Worm (Caenorhabditis elegans) whole organism, young adult: Measurements from ENCODE around the gene Y50D4A.10.

Experiments used
- D2030.7 ChIP-seq: fragments of 200-800 bp; sonication (Bioruptor generic); IDR thresholded peaks from 2 replicates; pipeline ENCODE4 v1.3.6; 2022; ENCODE audit warnings: missing genetic modification reagents, missing genetic modification characterization, missing compliant biosample characterization
- F22D6.2 ChIP-seq: sonication (generic microtip); optimal IDR thresholded peaks from 2 replicates; lab custom pipeline; 2016; ENCODE audit warnings: mild to moderate bottlenecking, missing genetic modification characterization, missing compliant biosample characterization
- F23B12.7 ChIP-seq: sonication (generic microtip); optimal IDR thresholded peaks from 2 replicates; lab custom pipeline; 2017; ENCODE audit warnings: missing genetic modification characterization, mild to moderate bottlenecking, missing compliant biosample characterization, antibody characterized with exemption, moderate library complexity; ENCODE audit not compliant: insufficient read depth
- F55B11.4 ChIP-seq: sonication (generic microtip); optimal IDR thresholded peaks from 2 replicates; lab custom pipeline; 2016; ENCODE audit warnings: missing compliant biosample characterization, missing genetic modification characterization, borderline replicate concordance; ENCODE audit not compliant: insufficient read depth
- K12H6.12 ChIP-seq: fragments of 200-800 bp; sonication (Bioruptor generic); optimal IDR thresholded peaks from 2 replicates; lab custom pipeline; 2018; ENCODE audit warnings: mild to moderate bottlenecking, missing genetic modification characterization, missing compliant biosample characterization
- T07F8.4 ChIP-seq: sonication (generic microtip); optimal IDR thresholded peaks from 2 replicates; lab custom pipeline; 2016; ENCODE audit warnings: mild to moderate bottlenecking, missing genetic modification characterization, moderate library complexity, missing compliant biosample characterization
- Y53G8AR.9 ChIP-seq: fragments of 200-800 bp; sonication (Bioruptor generic); conservative IDR thresholded peaks from 2 replicates; pipeline ENCODE4 v1.3.6; 2022; ENCODE audit warnings: missing genetic modification reagents, missing genetic modification characterization, missing compliant biosample characterization
- Y56A3A.18 ChIP-seq: fragments of 200-800 bp; sonication (Bioruptor generic); IDR thresholded peaks from 2 replicates; pipeline ENCODE4 v1.3.6; 2022; ENCODE audit warnings: missing genetic modification reagents, missing genetic modification characterization, missing compliant biosample characterization
- Y67H2A.10 ChIP-seq: fragments of 200-800 bp; sonication (Bioruptor generic); conservative IDR thresholded peaks from 2 replicates; pipeline ENCODE4 v1.3.6; 2022; ENCODE audit warnings: missing genetic modification reagents, missing genetic modification characterization, missing compliant biosample characterization
- ama-1 ChIP-seq, 3 experiments: fragments of 150-350 bp in 1 of 3; sonication (generic microtip) in 2 of 3; optimal IDR thresholded peaks; 2 replicates each; lab custom pipeline; 2014 to 2018; ENCODE audit warnings: missing biosample characterization in 2 of 3, missing genetic modification characterization in 2 of 3, missing genetic modification reagents in 2 of 3
- attf-5 ChIP-seq: fragments of 200-800 bp; sonication (Bioruptor generic); optimal IDR thresholded peaks from 2 replicates; lab custom pipeline; 2018; ENCODE audit warnings: mild to moderate bottlenecking, missing genetic modification characterization, missing compliant biosample characterization
- bed-1 ChIP-seq: fragments of 200-800 bp; sonication (Bioruptor generic); IDR thresholded peaks from 2 replicates; pipeline ENCODE4 v1.3.6; 2022; ENCODE audit warnings: missing genetic modification reagents, missing genetic modification characterization, missing compliant biosample characterization
- bed-2 ChIP-seq: fragments of 200-800 bp; sonication (Bioruptor generic); IDR thresholded peaks from 2 replicates; pipeline ENCODE4 v1.3.6; 2022; ENCODE audit warnings: missing genetic modification reagents, missing genetic modification characterization, missing compliant biosample characterization
- cebp-1 ChIP-seq, 2 experiments: fragments of 200-800 bp in 1 of 2; sonication (Bioruptor generic) in 1 of 2; sonication (generic microtip) in 1 of 2; IDR thresholded peaks in 1 of 2; optimal IDR thresholded peaks in 1 of 2; 2 replicates each; pipeline versions ENCODE4 v1.3.6 to Lab custom; 2017 to 2022; ENCODE audit warnings: missing compliant biosample characterization in 2 of 2, missing genetic modification characterization in 2 of 2, mild to moderate bottlenecking in 1 of 2, missing genetic modification reagents in 1 of 2, moderate library complexity in 1 of 2
- cebp-2 ChIP-seq: fragments of 200-800 bp; sonication (Bioruptor generic); IDR thresholded peaks from 2 replicates; pipeline ENCODE4 v1.3.6; 2022; ENCODE audit warnings: missing genetic modification characterization, missing compliant biosample characterization
- ceh-40 ChIP-seq: fragments of 200-800 bp; sonication (Bioruptor generic); IDR thresholded peaks from 2 replicates; pipeline ENCODE4 v1.3.6; 2022; ENCODE audit warnings: missing genetic modification characterization, missing compliant biosample characterization
- ceh-91 ChIP-seq: fragments of 200-800 bp; sonication (Bioruptor generic); IDR thresholded peaks from 2 replicates; pipeline ENCODE4 v1.3.6; 2022; ENCODE audit warnings: missing genetic modification reagents, missing genetic modification characterization, missing compliant biosample characterization
- die-1 ChIP-seq: sonication (generic microtip); optimal IDR thresholded peaks from 2 replicates; lab custom pipeline; 2016; ENCODE audit warnings: missing genotype, mild to moderate bottlenecking, missing genetic modification characterization, missing compliant biosample characterization
- dox-1 ChIP-seq: fragments of 200-800 bp; sonication (Bioruptor generic); IDR thresholded peaks from 2 replicates; pipeline ENCODE4 v1.3.6; 2022; ENCODE audit warnings: missing genetic modification reagents, missing genetic modification characterization, missing compliant biosample characterization
- dpff-1 ChIP-seq: sonication (generic microtip); optimal IDR thresholded peaks from 2 replicates; lab custom pipeline; 2017; ENCODE audit warnings: mild to moderate bottlenecking, missing genetic modification characterization, missing compliant biosample characterization
- dpl-1 ChIP-seq: fragments of 150-350 bp; optimal IDR thresholded peaks from 2 replicates; lab custom pipeline; 2014; ENCODE audit warnings: missing biosample characterization, missing genetic modification reagents, missing genetic modification characterization
- hlh-26 ChIP-seq: fragments of 200-800 bp; sonication (Bioruptor generic); conservative IDR thresholded peaks from 2 replicates; pipeline ENCODE4 v1.3.6; 2022; ENCODE audit warnings: missing genetic modification reagents, missing genetic modification characterization, missing compliant biosample characterization
- hmg-1.2 ChIP-seq: fragments of 200-800 bp; sonication (Bioruptor generic); IDR thresholded peaks from 2 replicates; pipeline ENCODE4 v1.3.6; 2022; ENCODE audit warnings: missing genetic modification reagents, missing genetic modification characterization, missing compliant biosample characterization
- lag-1 ChIP-seq: fragments of 200-800 bp; sonication (Bioruptor generic); IDR thresholded peaks from 2 replicates; pipeline ENCODE4 v1.3.6; 2022; ENCODE audit warnings: missing genetic modification reagents, missing genetic modification characterization, missing compliant biosample characterization
- let-607 ChIP-seq, 2 experiments: fragments of 200-800 bp in 1 of 2; sonication (Bioruptor generic) in 1 of 2; sonication (generic microtip) in 1 of 2; optimal IDR thresholded peaks; 2 replicates each; lab custom pipeline; 2016 to 2018; ENCODE audit warnings: mild to moderate bottlenecking in 2 of 2, missing compliant biosample characterization in 2 of 2, missing genetic modification characterization in 2 of 2, moderate library complexity in 2 of 2, missing genotype in 1 of 2
- lin-26 ChIP-seq: fragments of 200-800 bp; sonication (Bioruptor generic); IDR thresholded peaks from 2 replicates; pipeline ENCODE4 v1.3.6; 2022; ENCODE audit warnings: missing genetic modification reagents, missing genetic modification characterization, missing compliant biosample characterization
- lin-35 ChIP-seq, 3 experiments: fragments of 150-350 bp in 2 of 3; sonication (generic microtip) in 1 of 3; optimal IDR thresholded peaks; 2 replicates each; lab custom pipeline; 2014 to 2018; ENCODE audit warnings: missing biosample characterization in 3 of 3, missing genetic modification characterization in 3 of 3, missing genetic modification reagents in 3 of 3
- lin-54 ChIP-seq: fragments of 200-800 bp; sonication (Bioruptor generic); optimal IDR thresholded peaks from 2 replicates; lab custom pipeline; 2018; ENCODE audit warnings: mild to moderate bottlenecking, missing genetic modification characterization, missing compliant biosample characterization
- lsl-1 ChIP-seq: fragments of 200-800 bp; sonication (Bioruptor generic); optimal IDR thresholded peaks from 2 replicates; lab custom pipeline; 2018; ENCODE audit warnings: mild to moderate bottlenecking, missing genetic modification characterization, moderate library complexity, missing compliant biosample characterization
- madf-10 ChIP-seq: sonication (generic microtip); optimal IDR thresholded peaks from 2 replicates; lab custom pipeline; 2016; ENCODE audit warnings: mild to moderate bottlenecking, missing genetic modification characterization, missing compliant biosample characterization
- madf-3 ChIP-seq: fragments of 200-800 bp; sonication (Bioruptor generic); IDR thresholded peaks from 2 replicates; pipeline ENCODE4 v1.3.6; 2022; ENCODE audit warnings: missing genetic modification reagents, missing genetic modification characterization, missing compliant biosample characterization
- madf-6 ChIP-seq: fragments of 200-800 bp; sonication (Bioruptor generic); IDR thresholded peaks from 2 replicates; pipeline ENCODE4 v1.3.6; 2022; ENCODE audit warnings: missing genetic modification reagents, missing genetic modification characterization, missing compliant biosample characterization
- mcd-1 ChIP-seq: fragments of 200-800 bp; sonication (Bioruptor generic); IDR thresholded peaks from 2 replicates; pipeline ENCODE4 v1.3.6; 2022; ENCODE audit warnings: missing genetic modification reagents, missing genetic modification characterization, missing compliant biosample characterization
- nhr-90 ChIP-seq: sonication (generic microtip); optimal IDR thresholded peaks from 2 replicates; lab custom pipeline; 2016; ENCODE audit warnings: missing genotype, mild to moderate bottlenecking, missing genetic modification characterization, missing compliant biosample characterization
- pbrm-1 ChIP-seq: fragments of 200-800 bp; sonication (Bioruptor generic); IDR thresholded peaks from 2 replicates; pipeline ENCODE4 v1.3.6; 2022; ENCODE audit warnings: missing genetic modification reagents, missing genetic modification characterization, missing compliant biosample characterization
- snpc-3.4 ChIP-seq: sonication (generic microtip); optimal IDR thresholded peaks from 2 replicates; lab custom pipeline; 2017; ENCODE audit warnings: missing genetic modification characterization, mild to moderate bottlenecking, missing compliant biosample characterization, antibody characterized with exemption, moderate library complexity, missing genotype, missing genetic modification reagents
- snpc-4 ChIP-seq, 5 experiments: fragments of 150-350 bp in 1 of 5; sonication (generic microtip) in 4 of 5; optimal IDR thresholded peaks; 2 replicates each; lab custom pipeline; 2014 to 2018; ENCODE audit warnings: missing genetic modification characterization in 5 of 5, missing biosample characterization in 3 of 5, antibody characterized with exemption in 2 of 5, mild to moderate bottlenecking in 2 of 5, missing compliant biosample characterization in 2 of 5, missing genotype in 2 of 5, moderate library complexity in 2 of 5, missing genetic modification reagents in 1 of 5
- sptf-2 ChIP-seq: fragments of 200-800 bp; sonication (Bioruptor generic); optimal IDR thresholded peaks from 2 replicates; lab custom pipeline; 2018; ENCODE audit warnings: mild to moderate bottlenecking, missing genetic modification characterization, missing compliant biosample characterization
- unc-62 ChIP-seq: fragments of 150-350 bp; optimal IDR thresholded peaks from 2 replicates; lab custom pipeline; 2014; ENCODE audit warnings: missing biosample characterization, missing genetic modification reagents, missing genetic modification characterization
- zfh-2 ChIP-seq: fragments of 200-800 bp; sonication (Bioruptor generic); conservative IDR thresholded peaks from 2 replicates; pipeline ENCODE4 v1.3.6; 2022; ENCODE audit warnings: missing genetic modification reagents, missing genetic modification characterization, missing compliant biosample characterization

Y50D4A.10 gene

DNA sequence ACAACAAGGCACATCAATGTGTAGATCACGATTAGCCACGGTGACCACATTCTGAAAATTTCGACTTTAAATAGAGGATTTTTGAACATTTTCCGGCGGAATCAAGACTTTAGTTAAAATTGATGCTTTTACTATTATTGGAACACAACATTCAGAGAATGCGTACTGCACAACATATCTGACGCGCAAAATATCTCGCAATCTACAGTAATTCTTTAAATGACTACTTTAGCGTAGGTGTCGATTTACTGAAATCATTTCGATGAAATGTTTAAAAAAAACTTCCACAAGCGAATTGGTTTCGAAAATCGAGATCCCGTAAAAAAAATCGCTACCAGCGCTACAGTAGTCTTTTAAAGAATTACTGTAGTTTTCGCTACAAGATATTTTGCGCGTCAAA, at the start of gene Y50D4A.10:
Gene Y50D4A.10, minus strand, starts transcription at position 57 of the 400 bp plus-strand sequence.
- no peak for TF ChIP-seq lag-1 (GFP tag; lab: Robert Waterston, UW)
- TF ChIP-seq T07F8.4 (tag; lab: Kevin White, UChicago), result no peak
- TF ChIP-seq, all 124 proteins: peak for 0

DNA sequence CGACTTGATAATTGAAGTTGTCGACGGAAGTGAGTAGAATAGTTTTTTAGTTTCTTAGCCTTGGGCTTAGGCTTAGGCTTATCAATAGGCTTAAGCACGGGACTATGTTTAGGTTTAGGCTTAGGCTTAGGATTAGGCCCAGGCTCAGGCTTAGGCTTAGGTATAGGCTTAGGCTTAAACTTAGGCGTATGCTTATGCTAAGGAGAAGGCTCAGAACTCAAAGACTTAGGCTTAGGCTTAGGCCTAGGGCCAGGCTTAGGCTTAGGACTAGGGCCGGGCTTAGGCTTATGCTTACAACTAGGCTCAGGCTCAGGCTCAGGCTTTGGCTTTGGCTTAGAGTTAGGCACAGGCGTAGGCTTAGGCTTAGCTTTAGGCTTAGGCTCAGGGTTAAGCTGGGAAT, 46.2 kb upstream of the Y50D4A.10 start:
- TF ChIP-seq snpc-3.4, result no peak
- no peak for TF ChIP-seq F22D6.2 (tag; lab: Kevin White, UChicago)
- no peak for TF ChIP-seq lin-26 (GFP tag; lab: Robert Waterston, UW)
- no peak for TF ChIP-seq cebp-2 (GFP tag; lab: Robert Waterston, UW)
- TF ChIP-seq madf-3 (GFP tag; lab: Robert Waterston, UW), result no peak
- no peak for TF ChIP-seq F55B11.4 (tag; lab: Kevin White, UChicago)
- TF ChIP-seq cebp-1 (GFP tag; IDR thresholded peaks at IDR 0.05; lab: Robert Waterston, UW), result no peak
- TF ChIP-seq cebp-1 (tag; optimal IDR thresholded peaks at IDR 0.05; lab: Kevin White, UChicago), result no peak
- TF ChIP-seq sptf-2, result no peak
- no peak for TF ChIP-seq nhr-90 (tag; lab: Kevin White, UChicago)
- TF ChIP-seq unc-62 (GFP tag; lab: Kevin White, UChicago), result no peak

DNA sequence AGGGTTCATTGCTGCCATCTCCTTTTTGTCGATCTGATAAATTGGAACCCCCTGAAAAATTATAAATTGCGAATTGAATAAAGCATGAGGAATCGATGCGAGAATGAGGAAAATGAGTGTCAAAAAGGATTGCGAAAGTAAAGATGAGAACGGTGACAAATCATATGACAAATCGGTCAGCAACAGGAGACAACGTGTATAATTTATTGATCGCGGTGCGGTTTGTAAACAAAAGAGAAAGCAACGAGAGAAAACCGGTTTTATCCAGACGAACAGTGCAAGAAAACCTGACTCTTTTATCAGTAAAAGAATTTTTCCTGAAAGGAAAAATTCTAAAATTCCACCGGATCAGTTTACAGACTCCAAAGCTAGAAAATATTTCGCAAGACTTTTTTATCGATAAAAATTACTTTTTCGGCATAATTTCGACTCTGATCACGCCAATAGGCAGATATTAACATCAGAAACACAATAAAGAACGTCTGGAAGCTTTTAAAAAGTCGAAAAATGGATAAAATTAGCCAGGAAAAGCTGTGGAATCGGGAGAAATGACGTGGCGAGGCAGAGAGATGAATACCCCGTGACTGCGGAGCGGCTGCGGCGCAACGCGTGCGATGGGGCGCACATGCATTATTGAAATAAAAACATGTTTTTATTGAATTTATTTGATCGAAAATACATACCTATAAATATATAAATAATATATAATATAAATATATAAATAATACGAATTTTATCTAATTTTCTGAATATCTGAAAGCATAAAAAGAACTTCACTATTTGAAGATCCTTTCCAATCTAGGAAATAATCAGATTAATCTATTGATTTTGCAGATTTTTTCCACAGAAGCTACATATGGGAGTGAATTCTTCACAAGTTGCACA, 43.8 kb upstream of the Y50D4A.10 start, which contains the start of the genes rab-1 and C39F7.5:
Gene rab-1, minus strand, starts transcription at position 51 of the 885 bp plus-strand sequence.
Gene C39F7.5, plus strand, starts transcription at position 835 of the 885 bp plus-strand sequence.
- peak; percentile 92 for TF ChIP-seq mcd-1 (GFP tag; lab: Robert Waterston, UW)
- TF ChIP-seq pbrm-1 (GFP tag; lab: Robert Waterston, UW), result peak; percentile 51; the same call in 1 of the 2 replicates
- peak; percentile 83 for TF ChIP-seq madf-3 (GFP tag; lab: Robert Waterston, UW)
- TF ChIP-seq die-1 (tag; lab: Kevin White, UChicago), result no peak
- peak in 1 of 3 experiments; percentile 32 for TF ChIP-seq lin-35 (GFP tag; optimal IDR thresholded peaks at IDR 0.05; lab: Kevin White, UChicago)
- no peak for TF ChIP-seq Y56A3A.18 (GFP tag; lab: Robert Waterston, UW)
- peak; percentile 53 for TF ChIP-seq madf-10 (tag; lab: Kevin White, UChicago)
- TF ChIP-seq hlh-26 (GFP tag; lab: Robert Waterston, UW), result no peak
- TF ChIP-seq let-607 (tag; optimal IDR thresholded peaks at IDR 0.05; lab: Kevin White, UChicago), result peak; percentile 82 to 90
- no peak for TF ChIP-seq madf-6
- peak; percentile 65 for TF ChIP-seq ama-1 (optimal IDR thresholded peaks at IDR 0.05; lab: Kevin White, UChicago)
- no peak for TF ChIP-seq ama-1 (GFP tag; optimal IDR thresholded peaks at IDR 0.05; lab: Kevin White, UChicago)
- no peak for TF ChIP-seq ceh-40
- no peak for TF ChIP-seq bed-1 (GFP tag; lab: Robert Waterston, UW)
- TF ChIP-seq Y53G8AR.9 (GFP tag; lab: Robert Waterston, UW), result no peak
- 0 out of 2 replicates have a peak, but pooled peaks have one; percentile 15 for TF ChIP-seq ceh-91
- TF ChIP-seq lin-54 (GFP tag; lab: Kevin White, UChicago), result peak; percentile 40
- TF ChIP-seq zfh-2 (GFP tag; lab: Robert Waterston, UW), result peak; percentile 78
- TF ChIP-seq cebp-1 (GFP tag; IDR thresholded peaks at IDR 0.05; lab: Robert Waterston, UW), result no peak
- TF ChIP-seq cebp-1 (tag; optimal IDR thresholded peaks at IDR 0.05; lab: Kevin White, UChicago), result peak; percentile 81
- TF ChIP-seq lsl-1 (GFP tag; lab: Kevin White, UChicago), result peak; percentile 25
- TF ChIP-seq dpff-1 (tag; lab: Kevin White, UChicago), result no peak
- peak; percentile 43 for TF ChIP-seq K12H6.12
- TF ChIP-seq F23B12.7, result peak; percentile 65
- TF ChIP-seq hmg-1.2 (GFP tag; lab: Robert Waterston, UW), result peak; percentile 49; the same call in 1 of the 2 replicates
- TF ChIP-seq snpc-4 (GFP tag; optimal IDR thresholded peaks at IDR 0.05; lab: Kevin White, UChicago), result peak; percentile 15
- peak in 3 of 4 experiments; percentile 11 to 66 (median 13) for TF ChIP-seq snpc-4 (tag; optimal IDR thresholded peaks at IDR 0.05; lab: Kevin White, UChicago)
- TF ChIP-seq attf-5 (GFP tag; lab: Kevin White, UChicago), result peak; percentile 88
- peak; percentile 40; the same call in 1 of the 2 replicates for TF ChIP-seq D2030.7
- TF ChIP-seq dox-1 (GFP tag; lab: Robert Waterston, UW), result peak; percentile 73
- no peak for TF ChIP-seq bed-2 (GFP tag; lab: Robert Waterston, UW)
- TF ChIP-seq dpl-1 (GFP tag; lab: Kevin White, UChicago), result peak; percentile 3
- TF ChIP-seq Y67H2A.10, result peak; percentile 65; the same call in 1 of the 2 replicates
